Fruit fly (Drosophila melanogaster) whole organism, wandering third instar larva: ENCODE data around the gene CG13930.

Experiments used
- Abd-B ChIP-seq: fragments of >200 bp; optimal IDR thresholded peaks from 2 replicates; lab custom pipeline; 2017; ENCODE audit warnings: missing biosample characterization, missing genetic modification characterization
- CG32264 ChIP-seq: fragments of 200-800 bp; sonication (Bioruptor generic); optimal IDR thresholded peaks from 2 replicates; lab custom pipeline; 2016; ENCODE audit warnings: missing biosample characterization, missing genetic modification characterization
- CG9705 ChIP-seq: fragments of 200-800 bp; sonication (Bioruptor generic); optimal IDR thresholded peaks from 2 replicates; lab custom pipeline; 2018; ENCODE audit warnings: missing biosample characterization, mild to moderate bottlenecking, missing genetic modification characterization
- CrebA ChIP-seq: fragments of 200-800 bp; sonication (Bioruptor generic); optimal IDR thresholded peaks from 2 replicates; lab custom pipeline; 2016; ENCODE audit warnings: missing biosample characterization, mild to moderate bottlenecking, missing genetic modification characterization, borderline replicate concordance
- Dfd ChIP-seq: fragments of >200 bp; optimal IDR thresholded peaks from 2 replicates; lab custom pipeline; 2017; ENCODE audit warnings: missing biosample characterization, missing genetic modification characterization
- Dif ChIP-seq: fragments of 200-275, 200-300 bp; sonication (Bioruptor generic); optimal IDR thresholded peaks from 2 replicates; lab custom pipeline; 2018; ENCODE audit warnings: missing biosample characterization, missing genetic modification characterization; ENCODE audit not compliant: partially characterized antibody
- GATAd ChIP-seq: sonication (Bioruptor generic); optimal IDR thresholded peaks from 2 replicates; lab custom pipeline; 2016; ENCODE audit warnings: missing biosample characterization, missing genetic modification characterization
- HLH106 ChIP-seq: fragments of 200-800 bp; optimal IDR thresholded peaks from 3 replicates; lab custom pipeline; 2019; ENCODE audit warnings: missing biosample characterization, mild to moderate bottlenecking, missing genetic modification characterization, moderate library complexity
- Hnf4 ChIP-seq: fragments of 200-800 bp; sonication (Bioruptor generic); optimal IDR thresholded peaks from 2 replicates; lab custom pipeline; 2016; ENCODE audit warnings: missing biosample characterization, mild to moderate bottlenecking, missing genetic modification characterization
- Hr78 ChIP-seq: fragments of >200 bp; optimal IDR thresholded peaks from 2 replicates; lab custom pipeline; 2017; ENCODE audit warnings: missing biosample characterization, missing genetic modification characterization
- Hr83 ChIP-seq: fragments of 200-300 bp; sonication (Bioruptor generic); optimal IDR thresholded peaks from 2 replicates; lab custom pipeline; 2016; ENCODE audit warnings: missing biosample characterization, mild to moderate bottlenecking, missing genetic modification characterization, moderate library complexity; ENCODE audit not compliant: poor library complexity, severe bottlenecking
- Jra ChIP-seq: sonication (Bioruptor generic); optimal IDR thresholded peaks from 2 replicates; lab custom pipeline; 2016; ENCODE audit warnings: missing biosample characterization, missing genetic modification characterization
- Mio ChIP-seq: sonication (Bioruptor generic); optimal IDR thresholded peaks from 2 replicates; lab custom pipeline; 2016; ENCODE audit warnings: missing biosample characterization, missing genetic modification characterization
- N ChIP-seq: fragments of >200 bp; optimal IDR thresholded peaks from 2 replicates; lab custom pipeline; 2018; ENCODE audit warnings: missing biosample characterization, missing external identifiers, missing genetic modification characterization
- OdsH ChIP-seq: fragments of 200-800 bp; sonication (Bioruptor generic); optimal IDR thresholded peaks from 2 replicates; lab custom pipeline; 2016; ENCODE audit warnings: missing biosample characterization, mild to moderate bottlenecking, missing genetic modification characterization
- Sp1 ChIP-seq: fragments of 200-800 bp; sonication (Bioruptor generic); optimal IDR thresholded peaks from 3 replicates; lab custom pipeline; 2019; ENCODE audit warnings: missing biosample characterization, mild to moderate bottlenecking, missing genetic modification characterization, moderate library complexity
- Vsx2 ChIP-seq: fragments of 200-300, 225-300 bp; sonication (Bioruptor generic); optimal IDR thresholded peaks from 2 replicates; lab custom pipeline; 2018; ENCODE audit warnings: missing biosample characterization, missing genetic modification characterization; ENCODE audit not compliant: partially characterized antibody
- br ChIP-seq: fragments of 200-800 bp; sonication (Bioruptor generic); optimal IDR thresholded peaks from 2 replicates; lab custom pipeline; 2016; ENCODE audit warnings: missing biosample characterization, missing genetic modification characterization
- brk ChIP-seq: fragments of 200-800 bp; sonication (Bioruptor generic); optimal IDR thresholded peaks from 2 replicates; lab custom pipeline; 2016; ENCODE audit warnings: missing biosample characterization, mild to moderate bottlenecking, missing genetic modification characterization
- dl ChIP-seq, 2 experiments: fragments of 175-275, 200-275 bp in 1 of 2; fragments of 200-275 bp in 1 of 2; sonication (Bioruptor generic); optimal IDR thresholded peaks; lab custom pipeline; 2018; ENCODE audit warnings: mild to moderate bottlenecking in 2 of 2, missing biosample characterization in 2 of 2, missing genetic modification characterization in 2 of 2, moderate library complexity in 2 of 2; ENCODE audit not compliant: partially characterized antibody in 2 of 2, insufficient read depth in 1 of 2
- dmrt93B ChIP-seq: fragments of 200-800 bp; sonication (Bioruptor generic); optimal IDR thresholded peaks from 2 replicates; lab custom pipeline; 2018; ENCODE audit warnings: missing biosample characterization, mild to moderate bottlenecking, missing genetic modification characterization
- ey ChIP-seq: fragments of 200-800 bp; sonication (Bioruptor generic); optimal IDR thresholded peaks from 2 replicates; lab custom pipeline; 2016; ENCODE audit warnings: missing biosample characterization, missing genetic modification characterization
- foxo ChIP-seq, 2 experiments: fragments of 200-800 bp; sonication (Bioruptor generic); optimal IDR thresholded peaks; 2 replicates in 1 of 2; 3 replicates in 1 of 2; lab custom pipeline; 2016 to 2017; ENCODE audit warnings: missing biosample characterization in 2 of 2, missing genetic modification characterization in 2 of 2
- fru ChIP-seq: fragments of 200-800 bp; sonication (Bioruptor generic); optimal IDR thresholded peaks from 3 replicates; lab custom pipeline; 2016; ENCODE audit warnings: missing biosample characterization, mild to moderate bottlenecking, missing genetic modification characterization
- h ChIP-seq: fragments of 200-800 bp; sonication (Bioruptor generic); optimal IDR thresholded peaks from 3 replicates; lab custom pipeline; 2016; ENCODE audit warnings: missing biosample characterization, mild to moderate bottlenecking, missing genetic modification characterization
- jim ChIP-seq: fragments of 175-275, 200-325 bp; sonication (Bioruptor generic); optimal IDR thresholded peaks from 2 replicates; lab custom pipeline; 2016; ENCODE audit warnings: missing biosample characterization, mild to moderate bottlenecking, missing genetic modification characterization
- pan ChIP-seq: fragments of >200 bp; optimal IDR thresholded peaks from 2 replicates; lab custom pipeline; 2017
- psq ChIP-seq: fragments of 200-800 bp; sonication (Bioruptor generic); optimal IDR thresholded peaks from 3 replicates; lab custom pipeline; 2017; ENCODE audit warnings: missing biosample characterization, mild to moderate bottlenecking, missing genetic modification characterization, moderate library complexity
- rgr ChIP-seq: fragments of 200-800 bp; sonication (Bioruptor generic); optimal IDR thresholded peaks from 3 replicates; lab custom pipeline; 2016; ENCODE audit warnings: missing biosample characterization, mild to moderate bottlenecking, missing genetic modification characterization
- sage ChIP-seq: fragments of 200-800 bp; sonication (Bioruptor generic); optimal IDR thresholded peaks from 2 replicates; lab custom pipeline; 2016; ENCODE audit warnings: missing biosample characterization, mild to moderate bottlenecking, missing genetic modification characterization
- tai ChIP-seq: sonication (Bioruptor generic); optimal IDR thresholded peaks from 2 replicates; lab custom pipeline; 2016; ENCODE audit warnings: missing biosample characterization, missing genetic modification characterization
- woc ChIP-seq: sonication (Bioruptor generic); optimal IDR thresholded peaks from 2 replicates; lab custom pipeline; 2016; ENCODE audit warnings: missing biosample characterization, mild to moderate bottlenecking, missing genetic modification characterization

The CG13930 gene

dm6 chr3L:1690727-1691413 lies 18.3 kb upstream of the CG13930 start (continued):
- TF ChIP-seq sage (GFP tag; lab: Kevin White, UChicago) (no peak), Dif (GFP tag; lab: Kevin White, UChicago) (no peak), tai (GFP tag; lab: Kevin White, UChicago) (no peak)

DNA sequence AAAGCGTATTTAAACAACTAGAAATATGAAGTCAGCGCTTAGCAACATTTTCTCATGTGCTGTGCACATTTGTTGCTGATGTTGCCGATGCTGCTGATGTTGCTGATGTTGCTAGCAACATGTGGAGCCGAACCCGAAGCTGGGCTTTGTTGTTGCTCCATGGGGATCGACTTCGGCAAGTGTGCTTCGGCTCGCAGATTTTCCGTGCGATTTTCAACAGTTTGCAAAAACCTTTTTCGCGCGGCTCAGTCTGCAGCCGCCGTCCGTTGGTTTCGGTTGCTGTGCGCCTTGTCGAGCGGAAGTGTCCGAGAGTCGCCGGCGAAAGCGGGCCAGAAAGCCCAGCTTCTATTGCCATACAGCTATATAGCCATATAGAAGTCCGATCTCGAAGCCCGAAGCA lies 16.0 kb upstream of the CG13930 start:
- TF ChIP-seq dl (GFP tag; optimal IDR thresholded peaks at IDR 0.05; lab: Kevin White, UChicago; ENCODE audit: insufficient read depth in 1 of 2, partially characterized antibody in 2 of 2) (no peak), Hr83 (GFP tag; lab: Kevin White, UChicago) (no peak), pan (lab: Kevin White, UChicago) (no peak), Jra (GFP tag; lab: Kevin White, UChicago) (no peak), N (no peak), Vsx2 (GFP tag; lab: Kevin White, UChicago) (no peak)
- TF ChIP-seq, all 38 proteins: peak for 0

DNA sequence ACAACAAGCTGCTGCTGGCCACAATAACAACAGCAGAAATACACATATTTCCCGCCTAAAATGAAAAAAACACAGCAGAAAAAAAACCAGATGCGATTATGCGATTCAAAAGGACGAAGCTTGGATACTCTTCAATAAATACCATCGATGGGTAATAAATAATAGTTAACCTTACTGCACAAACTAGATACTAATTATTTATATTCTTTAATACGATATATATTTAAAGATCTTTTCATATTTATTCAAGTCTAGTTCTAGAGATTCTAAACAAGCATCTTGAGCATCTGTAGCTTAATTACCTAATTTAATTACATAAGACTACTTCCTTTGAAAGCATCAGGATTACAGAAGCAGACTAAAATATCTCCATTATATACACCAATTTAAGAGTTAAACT lies 15.6 kb upstream of the CG13930 start:
- TF ChIP-seq Abd-B (GFP tag; lab: Kevin White, UChicago) (no peak), ey (GFP tag; lab: Kevin White, UChicago) (no peak), br (GFP tag; lab: Kevin White, UChicago) (no peak), CG9705 (no peak), HLH106 (tag; lab: Kevin White, UChicago) (no peak), fru (no peak)

DNA sequence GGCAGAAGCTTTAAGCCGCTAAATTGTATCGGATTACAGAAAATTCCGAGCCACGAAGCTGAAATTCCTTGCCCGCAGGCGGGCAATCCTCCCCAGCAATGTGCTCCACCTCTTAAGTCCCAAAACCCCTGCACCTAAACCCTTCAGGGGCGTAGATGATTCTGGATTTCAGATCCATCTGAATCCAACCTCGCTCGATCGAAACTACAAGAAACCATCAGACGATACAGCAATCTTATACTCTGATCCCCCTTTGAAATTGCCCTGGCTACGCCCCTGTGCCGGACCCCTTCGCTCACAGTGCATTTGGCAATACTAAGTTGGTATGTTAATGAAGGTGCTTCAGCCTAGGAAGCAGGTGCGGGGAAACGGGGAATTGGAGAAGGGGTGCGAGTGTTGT lies 10.6 kb upstream of the CG13930 start:
- peak; percentile 49 for TF ChIP-seq dmrt93B (GFP tag; lab: Kevin White, UChicago)
- peak; percentile 73 for TF ChIP-seq fru
- no peak for TF ChIP-seq Jra (GFP tag; lab: Kevin White, UChicago)
- peak; percentile 50 for TF ChIP-seq psq
- TF ChIP-seq rgr = peak; percentile 58
- peak; percentile 77 for TF ChIP-seq CG32264 (GFP tag; lab: Kevin White, UChicago)
- peak; percentile 76 for TF ChIP-seq HLH106 (tag; lab: Kevin White, UChicago)
- TF ChIP-seq ey (GFP tag; lab: Kevin White, UChicago) = peak; percentile 65
- TF ChIP-seq brk (GFP tag; lab: Kevin White, UChicago) = peak; percentile 5
- TF ChIP-seq Mio (GFP tag; lab: Kevin White, UChicago) = no peak
- peak; percentile 65 for TF ChIP-seq Sp1
- no peak for TF ChIP-seq Vsx2 (GFP tag; lab: Kevin White, UChicago)
- TF ChIP-seq br (GFP tag; lab: Kevin White, UChicago) = peak; percentile 58
- TF ChIP-seq Dfd (GFP tag; lab: Kevin White, UChicago) = no peak
- TF ChIP-seq h = peak; percentile 42
- no peak for TF ChIP-seq Dif (GFP tag; lab: Kevin White, UChicago)
- TF ChIP-seq CG9705 = peak; percentile 47
- peak; percentile 55 for TF ChIP-seq woc (GFP tag; lab: Kevin White, UChicago)
- no peak for TF ChIP-seq Hr78
- peak; percentile 55 for TF ChIP-seq OdsH
- no peak for TF ChIP-seq Hr83 (GFP tag; lab: Kevin White, UChicago)
- no peak for TF ChIP-seq jim (GFP tag; lab: Kevin White, UChicago)
- TF ChIP-seq foxo (GFP tag; optimal IDR thresholded peaks at IDR 0.05; lab: Kevin White, UChicago) = peak in 1 of 2 experiments; percentile 76
- TF ChIP-seq GATAd (GFP tag; lab: Kevin White, UChicago) = no peak
- peak; percentile 1 for TF ChIP-seq sage (GFP tag; lab: Kevin White, UChicago)
- TF ChIP-seq CrebA (GFP tag; lab: Kevin White, UChicago) = no peak
- TF ChIP-seq Abd-B (GFP tag; lab: Kevin White, UChicago) = no peak
- TF ChIP-seq Hnf4 (GFP tag; lab: Kevin White, UChicago) = peak; percentile 49
